Worm (Caenorhabditis elegans) whole organism, L4 larva: Measurements from ENCODE around the gene tat-3.

ENCODE experiments used
- D1046.2 ChIP-seq: fragments of 200-800 bp; sonication (Bioruptor generic); IDR thresholded peaks from 2 replicates; pipeline ENCODE4 v1.3.6; 2022; ENCODE audit warnings: missing genetic modification characterization, missing compliant biosample characterization
- F10B5.3 ChIP-seq: sonication (generic microtip); optimal IDR thresholded peaks from 2 replicates; lab custom pipeline; 2016; ENCODE audit warnings: mild to moderate bottlenecking, missing genetic modification characterization, missing compliant biosample characterization
- F37D6.2 ChIP-seq: sonication (generic microtip); optimal IDR thresholded peaks from 2 replicates; lab custom pipeline; 2016; ENCODE audit warnings: mild to moderate bottlenecking, missing genetic modification characterization, missing compliant biosample characterization
- F44E2.7 ChIP-seq: fragments of 200-800 bp; sonication (Bioruptor generic); IDR thresholded peaks from 2 replicates; pipeline ENCODE4 v2.1.2; 2022; ENCODE audit warnings: missing genetic modification characterization, missing compliant biosample characterization
- R02D3.7 ChIP-seq: fragments of 150-350 bp; sonication (generic microtip); optimal IDR thresholded peaks from 3 replicates; lab custom pipeline; 2014; ENCODE audit warnings: missing biosample characterization, missing genetic modification characterization
- Y5F2A.4 ChIP-seq: fragments of 200-800 bp; sonication (Bioruptor generic); optimal IDR thresholded peaks from 2 replicates; lab custom pipeline; 2018; ENCODE audit warnings: mild to moderate bottlenecking, missing genetic modification characterization, missing compliant biosample characterization
- ZK546.5 ChIP-seq, 2 experiments: sonication (generic microtip); optimal IDR thresholded peaks; 2 replicates each; lab custom pipeline; 2017; ENCODE audit warnings: missing biosample characterization in 2 of 2, missing genetic modification characterization in 2 of 2
- arid-1 ChIP-seq: fragments of 200-800 bp; sonication (Bioruptor generic); conservative IDR thresholded peaks from 2 replicates; pipeline ENCODE4 v1.3.6; 2022; ENCODE audit warnings: missing genetic modification reagents, missing genetic modification characterization, missing compliant biosample characterization
- ceh-62 ChIP-seq: sonication (generic microtip); optimal IDR thresholded peaks from 2 replicates; lab custom pipeline; 2017; ENCODE audit warnings: missing biosample characterization, missing genetic modification characterization
- cey-2 ChIP-seq: sonication (generic microtip); optimal IDR thresholded peaks from 3 replicates; lab custom pipeline; 2017; ENCODE audit warnings: missing genetic modification characterization, mild to moderate bottlenecking, missing compliant biosample characterization, antibody characterized with exemption, borderline replicate concordance; ENCODE audit not compliant: insufficient read depth
- daf-12 ChIP-seq: fragments of 150-350 bp; optimal IDR thresholded peaks from 2 replicates; lab custom pipeline; 2014; ENCODE audit warnings: missing biosample characterization, missing genetic modification reagents, missing genetic modification characterization
- daf-16 ChIP-seq, 3 experiments: sonication (generic microtip); optimal IDR thresholded peaks; 2 replicates each; lab custom pipeline; 2016 to 2017; ENCODE audit warnings: missing genetic modification characterization in 3 of 3, missing genetic modification reagents in 3 of 3, mild to moderate bottlenecking in 2 of 3, missing compliant biosample characterization in 2 of 3, missing biosample characterization in 1 of 3, moderate library complexity in 1 of 3
- daf-19 ChIP-seq: fragments of 200-800 bp; sonication (Bioruptor generic); conservative IDR thresholded peaks from 2 replicates; pipeline ENCODE4 v1.3.6; 2022; ENCODE audit warnings: missing genetic modification characterization, missing compliant biosample characterization
- dmd-6 ChIP-seq: fragments of 200-800 bp; sonication (Bioruptor generic); IDR thresholded peaks from 2 replicates; pipeline ENCODE4 v1.3.6; 2022; ENCODE audit warnings: missing genetic modification reagents, missing genetic modification characterization, missing compliant biosample characterization
- dmd-9 ChIP-seq: fragments of 200-800 bp; sonication (Bioruptor generic); IDR thresholded peaks from 2 replicates; pipeline ENCODE4 v1.3.6; 2022; ENCODE audit warnings: missing genetic modification reagents, missing genetic modification characterization, missing compliant biosample characterization
- dve-1 ChIP-seq: sonication (generic microtip); optimal IDR thresholded peaks from 2 replicates; lab custom pipeline; 2017; ENCODE audit warnings: antibody characterized with exemption, mild to moderate bottlenecking, missing genetic modification characterization, missing compliant biosample characterization; ENCODE audit not compliant: insufficient read depth
- egl-27 ChIP-seq: sonication (generic microtip); optimal IDR thresholded peaks from 3 replicates; lab custom pipeline; 2017; ENCODE audit warnings: missing biosample characterization, missing genetic modification reagents, missing genetic modification characterization
- egl-43 ChIP-seq: fragments of 200-800 bp; sonication (Bioruptor generic); IDR thresholded peaks from 2 replicates; pipeline ENCODE4 v1.3.6; 2022; ENCODE audit warnings: missing genetic modification reagents, missing genetic modification characterization, missing compliant biosample characterization
- fkh-10 ChIP-seq: fragments of 150-350 bp; optimal IDR thresholded peaks from 2 replicates; lab custom pipeline; 2014; ENCODE audit warnings: missing biosample characterization, missing genetic modification reagents, missing genetic modification characterization
- gei-8 ChIP-seq: fragments of 200-800 bp; sonication (Bioruptor generic); optimal IDR thresholded peaks from 2 replicates; lab custom pipeline; 2018; ENCODE audit warnings: mild to moderate bottlenecking, missing genetic modification characterization, missing compliant biosample characterization
- hlh-11 ChIP-seq: fragments of 200-800 bp; sonication (Bioruptor generic); optimal IDR thresholded peaks from 2 replicates; lab custom pipeline; 2018; ENCODE audit warnings: mild to moderate bottlenecking, missing genetic modification characterization, missing compliant biosample characterization
- hlh-30 ChIP-seq: sonication (generic microtip); optimal IDR thresholded peaks from 2 replicates; lab custom pipeline; 2017; ENCODE audit warnings: antibody characterized with exemption, mild to moderate bottlenecking, missing genetic modification characterization, missing compliant biosample characterization; ENCODE audit not compliant: insufficient read depth
- hmg-1.1 ChIP-seq: fragments of 200-800 bp; sonication (Bioruptor generic); IDR thresholded peaks from 2 replicates; pipeline ENCODE4 v1.3.6; 2022; ENCODE audit warnings: missing genetic modification reagents, missing genetic modification characterization, missing compliant biosample characterization
- jun-1 ChIP-seq: fragments of 150-350 bp; optimal IDR thresholded peaks from 2 replicates; lab custom pipeline; 2014; ENCODE audit warnings: missing biosample characterization, missing genetic modification reagents, missing genetic modification characterization
- lim-7 ChIP-seq: fragments of 200-800 bp; sonication (Bioruptor generic); IDR thresholded peaks from 2 replicates; pipeline ENCODE4 v1.3.6; 2022; ENCODE audit warnings: missing genetic modification characterization, missing compliant biosample characterization
- lin-29 ChIP-seq: fragments of 200-800 bp; sonication (Bioruptor generic); IDR thresholded peaks from 2 replicates; pipeline ENCODE4 v1.3.6; 2022; ENCODE audit warnings: missing genetic modification reagents, missing genetic modification characterization, missing compliant biosample characterization
- lir-3 ChIP-seq: sonication (generic microtip); optimal IDR thresholded peaks from 2 replicates; lab custom pipeline; 2016; ENCODE audit warnings: mild to moderate bottlenecking, missing genetic modification characterization, missing compliant biosample characterization
- madf-5 ChIP-seq, 2 experiments: fragments of 200-800 bp; sonication (Bioruptor generic); IDR thresholded peaks; 2 replicates each; pipeline ENCODE4 v1.3.6; 2022; ENCODE audit warnings: missing compliant biosample characterization in 2 of 2, missing genetic modification characterization in 2 of 2
- madf-9 ChIP-seq: fragments of 200-800 bp; sonication (Bioruptor generic); conservative IDR thresholded peaks from 2 replicates; pipeline ENCODE4 v1.3.6; 2022; ENCODE audit warnings: missing genetic modification reagents, missing genetic modification characterization, missing compliant biosample characterization
- mdt-29 ChIP-seq: fragments of 200-800 bp; sonication (Bioruptor generic); IDR thresholded peaks from 2 replicates; pipeline ENCODE4 v1.3.6; 2022; ENCODE audit warnings: missing genetic modification reagents, missing genetic modification characterization, missing compliant biosample characterization
- nhr-102 ChIP-seq: sonication (generic microtip); optimal IDR thresholded peaks from 2 replicates; lab custom pipeline; 2016; ENCODE audit warnings: mild to moderate bottlenecking, missing genetic modification characterization, moderate library complexity, missing compliant biosample characterization
- nhr-11 ChIP-seq: fragments of 150-350 bp; optimal IDR thresholded peaks from 2 replicates; lab custom pipeline; 2014; ENCODE audit warnings: missing biosample characterization, missing genetic modification characterization
- nhr-237 ChIP-seq: sonication (generic microtip); optimal IDR thresholded peaks from 2 replicates; lab custom pipeline; 2017; ENCODE audit warnings: missing biosample characterization, missing genetic modification characterization
- nhr-25 ChIP-seq: sonication (generic microtip); optimal IDR thresholded peaks from 2 replicates; lab custom pipeline; 2017; ENCODE audit warnings: missing genetic modification characterization, mild to moderate bottlenecking, missing compliant biosample characterization, antibody characterized with exemption, moderate library complexity, borderline replicate concordance; ENCODE audit not compliant: insufficient read depth
- nhr-42 ChIP-seq: fragments of 200-800 bp; sonication (Bioruptor generic); IDR thresholded peaks from 2 replicates; pipeline ENCODE4 v1.3.6; 2022; ENCODE audit warnings: missing genetic modification characterization, missing compliant biosample characterization
- nhr-48 ChIP-seq: sonication (generic microtip); optimal IDR thresholded peaks from 2 replicates; lab custom pipeline; 2016; ENCODE audit warnings: mild to moderate bottlenecking, missing genetic modification characterization, missing compliant biosample characterization
- nhr-76 ChIP-seq: fragments of 150-350 bp; optimal IDR thresholded peaks from 2 replicates; lab custom pipeline; 2014; ENCODE audit warnings: missing biosample characterization, missing genetic modification characterization
- php-3 ChIP-seq: fragments of 200-800 bp; sonication (Bioruptor generic); IDR thresholded peaks from 2 replicates; pipeline ENCODE4 v1.3.6; 2022; ENCODE audit warnings: missing genetic modification reagents, missing genetic modification characterization, missing compliant biosample characterization
- saeg-2 ChIP-seq: fragments of 200-800 bp; sonication (Bioruptor generic); IDR thresholded peaks from 2 replicates; pipeline ENCODE4 v1.3.6; 2022; ENCODE audit warnings: missing genetic modification reagents, missing genetic modification characterization, missing compliant biosample characterization
- set-16 ChIP-seq: fragments of 200-800 bp; sonication (Bioruptor generic); IDR thresholded peaks from 2 replicates; pipeline ENCODE4 v1.3.6; 2022; ENCODE audit warnings: missing genetic modification reagents, missing genetic modification characterization, missing compliant biosample characterization
- snpc-1.2 ChIP-seq: fragments of 200-800 bp; sonication (Bioruptor generic); IDR thresholded peaks from 2 replicates; pipeline ENCODE4 v1.3.6; 2022; ENCODE audit warnings: missing genetic modification reagents, missing genetic modification characterization, missing compliant biosample characterization
- tag-97 ChIP-seq: fragments of 200-800 bp; sonication (Bioruptor generic); IDR thresholded peaks from 2 replicates; pipeline ENCODE4 v1.3.6; 2022; ENCODE audit warnings: missing genetic modification characterization, missing compliant biosample characterization
- tra-1 ChIP-seq: fragments of 200-800 bp; sonication (Bioruptor generic); IDR thresholded peaks from 2 replicates; pipeline ENCODE4 v1.3.6; 2022; ENCODE audit warnings: missing genetic modification reagents, missing genetic modification characterization, missing compliant biosample characterization
- vab-7 ChIP-seq: fragments of 200-800 bp; sonication (Bioruptor generic); IDR thresholded peaks from 2 replicates; pipeline ENCODE4 v1.3.6; 2022; ENCODE audit warnings: missing genetic modification reagents, missing genetic modification characterization, missing compliant biosample characterization
- zag-1 ChIP-seq: fragments of 150-350 bp; optimal IDR thresholded peaks from 2 replicates; lab custom pipeline; 2014; ENCODE audit warnings: missing biosample characterization, missing genetic modification characterization
- zfp-2 ChIP-seq: sonication (generic microtip); optimal IDR thresholded peaks from 2 replicates; lab custom pipeline; 2016; ENCODE audit warnings: mild to moderate bottlenecking, missing genetic modification characterization, missing compliant biosample characterization
- zip-11 ChIP-seq: fragments of 200-800 bp; sonication (Bioruptor generic); IDR thresholded peaks from 2 replicates; pipeline ENCODE4 v1.3.6; 2022; ENCODE audit warnings: missing genetic modification characterization, missing compliant biosample characterization
- zip-2 ChIP-seq: fragments of 150-350 bp; optimal IDR thresholded peaks from 2 replicates; lab custom pipeline; 2014; ENCODE audit warnings: missing biosample characterization, missing genetic modification characterization
- ztf-11 ChIP-seq: fragments of 150-350 bp; optimal IDR thresholded peaks from 2 replicates; lab custom pipeline; 2014; ENCODE audit warnings: missing biosample characterization, missing genetic modification characterization

The tat-3 gene

DNA sequence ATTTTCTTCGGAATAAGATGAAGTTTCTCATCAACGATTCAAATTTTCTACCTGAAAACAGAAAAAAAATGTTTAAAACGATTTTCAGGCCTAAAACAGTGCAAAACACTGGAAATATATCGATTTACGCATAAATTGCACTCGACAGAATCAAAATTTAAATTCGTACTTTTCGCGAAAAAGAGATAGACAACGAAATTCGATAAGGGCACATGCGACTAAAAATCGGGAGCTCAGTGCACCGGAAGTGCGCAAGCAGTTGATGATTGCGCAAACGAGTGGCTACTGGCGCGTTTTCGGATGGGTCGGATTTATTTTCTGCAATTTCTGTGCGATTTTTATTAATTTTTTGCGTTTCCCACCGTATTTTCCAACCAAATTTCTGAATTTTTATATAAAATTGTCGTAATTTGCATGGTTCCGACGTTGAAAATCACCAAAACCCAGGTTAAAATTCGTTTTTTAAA is 23.5 kb downstream of the tat-3 start, which contains the start of the genes Y39A1A.21 and Y39A1A.22 (continued):
- no peak for TF ChIP-seq D1046.2 (GFP tag; lab: Robert Waterston, UW)
- TF ChIP-seq cey-2 (tag; lab: Kevin White, UChicago): no peak
- peak; percentile 51 for TF ChIP-seq madf-9 (GFP tag; lab: Robert Waterston, UW)
- TF ChIP-seq lir-3: no peak
- 0 out of 2 replicates have a peak, but pooled peaks have one; percentile 23 for TF ChIP-seq saeg-2 (GFP tag; lab: Robert Waterston, UW)
- TF ChIP-seq ZK546.5 (tag; optimal IDR thresholded peaks at IDR 0.05; lab: Kevin White, UChicago): no peak
- TF ChIP-seq daf-16 (GFP tag; optimal IDR thresholded peaks at IDR 0.05; lab: Kevin White, UChicago): peak; percentile 7 to 50
- peak; percentile 60 for TF ChIP-seq daf-16 (tag; optimal IDR thresholded peaks at IDR 0.05; lab: Kevin White, UChicago)
- peak; percentile 33 for TF ChIP-seq fkh-10 (GFP tag; lab: Kevin White, UChicago)
- no peak for TF ChIP-seq vab-7 (GFP tag; lab: Robert Waterston, UW)
- TF ChIP-seq nhr-76 (tag; lab: Kevin White, UChicago): no peak
- TF ChIP-seq gei-8 (GFP tag; lab: Kevin White, UChicago): no peak
- TF ChIP-seq zfp-2 (tag; lab: Kevin White, UChicago): peak; percentile 16
- no peak for TF ChIP-seq lin-29 (GFP tag; lab: Robert Waterston, UW)
- TF ChIP-seq dve-1: peak; percentile 86
- no peak for TF ChIP-seq lim-7 (GFP tag; lab: Robert Waterston, UW)
- TF ChIP-seq nhr-237 (tag; lab: Kevin White, UChicago): no peak
- no peak for TF ChIP-seq nhr-25 (tag; lab: Kevin White, UChicago)
- no peak for TF ChIP-seq madf-5 (GFP tag; IDR thresholded peaks at IDR 0.05; lab: Robert Waterston, UW)
- TF ChIP-seq egl-27: no peak
- peak; percentile 38 for TF ChIP-seq jun-1 (tag; lab: Kevin White, UChicago)
- TF ChIP-seq daf-19 (GFP tag; lab: Robert Waterston, UW): 0 out of 2 replicates have a peak, but pooled peaks have one; percentile 28
- TF ChIP-seq arid-1 (GFP tag; lab: Robert Waterston, UW): peak; percentile 68
- peak; percentile 80 for TF ChIP-seq dmd-6 (GFP tag; lab: Robert Waterston, UW)
- TF ChIP-seq daf-12 (tag; lab: Kevin White, UChicago): no peak
- TF ChIP-seq zip-2 (tag; lab: Kevin White, UChicago): peak; percentile 31
- peak; percentile 70 for TF ChIP-seq nhr-11 (tag; lab: Kevin White, UChicago)
- TF ChIP-seq snpc-1.2 (GFP tag; lab: Robert Waterston, UW): no peak
- TF ChIP-seq hlh-11 (tag; lab: Kevin White, UChicago): peak; percentile 80
- TF ChIP-seq zag-1: no peak
- TF ChIP-seq hmg-1.1 (GFP tag; lab: Robert Waterston, UW): peak; percentile 72
- peak; percentile 43; the same call in 1 of the 2 replicates for TF ChIP-seq mdt-29 (GFP tag; lab: Robert Waterston, UW)
- TF ChIP-seq F44E2.7: no peak
- no peak for TF ChIP-seq dmd-9 (GFP tag; lab: Robert Waterston, UW)
- TF ChIP-seq ztf-11: no peak
- TF ChIP-seq hlh-30: peak; percentile 69
- no peak for TF ChIP-seq ceh-62 (tag; lab: Kevin White, UChicago)
- no peak for TF ChIP-seq tag-97 (GFP tag; lab: Robert Waterston, UW)
- TF ChIP-seq zip-11: no peak

DNA sequence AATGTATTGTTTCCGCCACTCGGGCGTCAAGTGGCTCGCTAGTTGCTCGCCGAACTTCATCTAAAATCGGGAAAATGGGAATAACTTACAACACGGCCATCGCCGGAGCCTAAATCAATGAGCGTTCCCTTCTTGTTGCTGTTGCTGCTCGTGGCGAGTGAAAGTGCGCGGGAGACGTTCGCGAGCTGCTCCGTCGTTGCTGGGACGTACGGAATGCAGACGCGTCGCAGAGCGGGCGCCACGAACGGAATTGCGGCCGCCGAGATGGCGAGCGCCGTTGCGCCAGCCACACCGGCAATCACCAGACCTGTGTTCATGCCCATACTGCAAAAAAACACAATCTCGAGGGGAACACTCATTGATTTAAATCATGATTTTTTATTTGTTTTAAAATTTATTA is 24.0 kb downstream of the tat-3 start:
- TF ChIP-seq lim-7 (GFP tag; lab: Robert Waterston, UW): peak; percentile 24; the same call in 1 of the 2 replicates
- TF ChIP-seq ZK546.5 (tag; optimal IDR thresholded peaks at IDR 0.05; lab: Kevin White, UChicago): no peak
- no peak for TF ChIP-seq nhr-102 (tag; lab: Kevin White, UChicago)
- TF ChIP-seq nhr-48: no peak
- TF ChIP-seq tag-97 (GFP tag; lab: Robert Waterston, UW): no peak
- TF ChIP-seq tra-1 (GFP tag; lab: Robert Waterston, UW): 0 out of 2 replicates have a peak, but pooled peaks have one; percentile 38
- TF ChIP-seq Y5F2A.4 (GFP tag; lab: Kevin White, UChicago): no peak
- TF ChIP-seq php-3: 0 out of 2 replicates have a peak, but pooled peaks have one; percentile 14
- no peak for TF ChIP-seq daf-19 (GFP tag; lab: Robert Waterston, UW)
- no peak for TF ChIP-seq F10B5.3 (tag; lab: Kevin White, UChicago)
- no peak for TF ChIP-seq R02D3.7
- TF ChIP-seq set-16 (GFP tag; lab: Robert Waterston, UW): peak; percentile 92
- no peak for TF ChIP-seq dve-1
- 0 out of 2 replicates have a peak, but pooled peaks have one; percentile 52 for TF ChIP-seq egl-43 (GFP tag; lab: Robert Waterston, UW)
- peak; percentile 26; the same call in 1 of the 2 replicates for TF ChIP-seq snpc-1.2 (GFP tag; lab: Robert Waterston, UW)
- TF ChIP-seq F37D6.2 (tag; lab: Kevin White, UChicago): no peak
- TF ChIP-seq nhr-42: no peak
